Worm (Caenorhabditis elegans) whole organism, early embryonic: ENCODE data around the gene Y75B8A.7.

Experiments
- B0310.2 ChIP-seq: sonication (generic microtip); optimal IDR thresholded peaks from 2 replicates; lab custom pipeline; 2016; ENCODE audit warnings: mild to moderate bottlenecking, missing genetic modification characterization, missing compliant biosample characterization
- F13C5.2 ChIP-seq: sonication (generic microtip); optimal IDR thresholded peaks from 2 replicates; lab custom pipeline; 2017; ENCODE audit warnings: mild to moderate bottlenecking, missing genetic modification characterization, inconsistent platforms, missing compliant biosample characterization
- aly-1 ChIP-seq: sonication (generic microtip); optimal IDR thresholded peaks from 2 replicates; lab custom pipeline; 2016; ENCODE audit warnings: missing genetic modification characterization, missing compliant biosample characterization
- ama-1 ChIP-seq: fragments of 150-350 bp; optimal IDR thresholded peaks from 2 replicates; lab custom pipeline; 2014
- ceh-13 ChIP-seq: fragments of 200-800 bp; sonication (Bioruptor generic); optimal IDR thresholded peaks from 2 replicates; lab custom pipeline; 2018; ENCODE audit warnings: mild to moderate bottlenecking, missing genetic modification characterization, missing compliant biosample characterization
- ceh-36 ChIP-seq: sonication (generic microtip); optimal IDR thresholded peaks from 2 replicates; lab custom pipeline; 2016; ENCODE audit warnings: missing genetic modification characterization, inconsistent platforms, missing compliant biosample characterization
- ets-7 ChIP-seq: sonication (generic microtip); optimal IDR thresholded peaks from 2 replicates; lab custom pipeline; 2016; ENCODE audit warnings: missing genotype, missing genetic modification characterization, missing compliant biosample characterization
- flt-1 ChIP-seq: fragments of 200-800 bp; sonication (Bioruptor generic); IDR thresholded peaks from 2 replicates; pipeline ENCODE4 v1.3.6; 2022; ENCODE audit warnings: missing genetic modification characterization, missing compliant biosample characterization
- hmbx-1 ChIP-seq: sonication (generic microtip); optimal IDR thresholded peaks from 2 replicates; lab custom pipeline; 2016; ENCODE audit warnings: mild to moderate bottlenecking, missing genetic modification characterization, missing compliant biosample characterization
- hmg-4 ChIP-seq: fragments of 200-800 bp; sonication (Bioruptor generic); optimal IDR thresholded peaks from 2 replicates; lab custom pipeline; 2018; ENCODE audit warnings: mild to moderate bottlenecking, missing genetic modification characterization, missing compliant biosample characterization
- hnd-1 ChIP-seq: sonication (generic microtip); optimal IDR thresholded peaks from 2 replicates; lab custom pipeline; 2016; ENCODE audit warnings: missing genetic modification characterization, missing compliant biosample characterization
- pes-1 ChIP-seq: fragments of 200-800 bp; sonication (Bioruptor generic); IDR thresholded peaks from 2 replicates; pipeline ENCODE4 v1.3.6; 2022; ENCODE audit warnings: missing genetic modification reagents, missing genetic modification characterization, missing compliant biosample characterization
- scrt-1 ChIP-seq: fragments of 200-800 bp; sonication (Bioruptor generic); IDR thresholded peaks from 2 replicates; pipeline ENCODE4 v1.3.6; 2022; ENCODE audit warnings: missing genetic modification characterization, missing compliant biosample characterization
- sea-1 ChIP-seq: fragments of 200-800 bp; sonication (Bioruptor generic); conservative IDR thresholded peaks from 2 replicates; pipeline ENCODE4 v1.3.6; 2022; ENCODE audit warnings: missing genetic modification characterization, missing compliant biosample characterization
- tbx-11 ChIP-seq: fragments of 200-800 bp; sonication (Bioruptor generic); IDR thresholded peaks from 2 replicates; pipeline ENCODE4 v1.3.6; 2022; ENCODE audit warnings: missing genetic modification characterization, missing compliant biosample characterization
- tbx-37 ChIP-seq: fragments of 200-800 bp; sonication (Bioruptor generic); conservative IDR thresholded peaks from 2 replicates; pipeline ENCODE4 v1.3.6; 2022; ENCODE audit warnings: missing genetic modification reagents, missing genetic modification characterization, missing compliant biosample characterization
- tra-4 ChIP-seq: sonication (generic microtip); optimal IDR thresholded peaks from 2 replicates; lab custom pipeline; 2017; ENCODE audit warnings: missing genetic modification characterization, missing compliant biosample characterization

Gene Y75B8A.7

ce11 chrIII:12143792-12144191 is 8.9 kb upstream of the Y75B8A.7 start:
- TF ChIP-seq tra-4 (no peak), hmbx-1 (no peak), tbx-11 (no peak), ceh-36 (tag; lab: Kevin White, UChicago) (peak; percentile 60), B0310.2 (no peak), scrt-1 (no peak), aly-1 (tag; lab: Kevin White, UChicago) (no peak)

ce11 chrIII:12149958-12150357 is 2.7 kb upstream of the Y75B8A.7 start:
- no peak for TF ChIP-seq flt-1 (GFP tag; lab: Robert Waterston, UW)
- no peak for TF ChIP-seq ceh-13 (GFP tag; lab: Kevin White, UChicago)
- no peak for TF ChIP-seq hnd-1
- no peak for TF ChIP-seq tra-4
- TF ChIP-seq ceh-36 (tag; lab: Kevin White, UChicago) = no peak
- TF ChIP-seq aly-1 (tag; lab: Kevin White, UChicago) = peak; percentile 30
- TF ChIP-seq scrt-1 = no peak
- no peak for TF ChIP-seq hmg-4 (GFP tag; lab: Kevin White, UChicago)

ce11 chrIII:12151100-12151499 is 1.6 kb upstream of the Y75B8A.7 start:
- TF ChIP-seq ama-1 (lab: Kevin White, UChicago) (no peak), pes-1 (GFP tag; lab: Robert Waterston, UW) (no peak), tbx-11 (no peak), tra-4 (no peak), flt-1 (GFP tag; lab: Robert Waterston, UW) (no peak), hnd-1 (no peak)

- TF ChIP-seq tbx-11 (no peak), pes-1 (GFP tag; lab: Robert Waterston, UW) (no peak), F13C5.2 (tag; lab: Kevin White, UChicago) (peak; percentile 5)
These were observed 542 bp upstream of the Y75B8A.7 start for ce11 chrIII:12152157-12152556.

ce11 chrIII:12153514-12153913 is 815 bp downstream of the Y75B8A.7 start:
- TF ChIP-seq hnd-1 = no peak
- no peak for TF ChIP-seq tra-4
- no peak for TF ChIP-seq ets-7 (tag; lab: Kevin White, UChicago)
- TF ChIP-seq B0310.2 = no peak
- TF ChIP-seq ama-1 (lab: Kevin White, UChicago) = no peak
- TF ChIP-seq flt-1 (GFP tag; lab: Robert Waterston, UW) = no peak
- no peak for TF ChIP-seq tbx-37 (GFP tag; lab: Robert Waterston, UW)
- TF ChIP-seq F13C5.2 (tag; lab: Kevin White, UChicago) = no peak
- TF ChIP-seq ceh-36 (tag; lab: Kevin White, UChicago) = no peak
- no peak for TF ChIP-seq pes-1 (GFP tag; lab: Robert Waterston, UW)
- TF ChIP-seq ceh-13 (GFP tag; lab: Kevin White, UChicago) = no peak
- no peak for TF ChIP-seq hmg-4 (GFP tag; lab: Kevin White, UChicago)
- TF ChIP-seq aly-1 (tag; lab: Kevin White, UChicago) = no peak
- TF ChIP-seq hmbx-1 = no peak
- no peak for TF ChIP-seq scrt-1

- no peak for TF ChIP-seq hmbx-1
- no peak for TF ChIP-seq ceh-36 (tag; lab: Kevin White, UChicago)
- TF ChIP-seq tbx-37 (GFP tag; lab: Robert Waterston, UW) = no peak
- no peak for TF ChIP-seq scrt-1
- no peak for TF ChIP-seq ama-1 (lab: Kevin White, UChicago)
- no peak for TF ChIP-seq sea-1 (GFP tag; lab: Robert Waterston, UW)
- no peak for TF ChIP-seq tbx-11
- no peak for TF ChIP-seq hmg-4 (GFP tag; lab: Kevin White, UChicago)
- TF ChIP-seq aly-1 (tag; lab: Kevin White, UChicago) = no peak
- no peak for TF ChIP-seq pes-1 (GFP tag; lab: Robert Waterston, UW)
- no peak for TF ChIP-seq hnd-1
- TF ChIP-seq flt-1 (GFP tag; lab: Robert Waterston, UW) = no peak
- TF ChIP-seq B0310.2 = no peak
- no peak for TF ChIP-seq tra-4
- no peak for TF ChIP-seq ets-7 (tag; lab: Kevin White, UChicago)
- no peak for TF ChIP-seq ceh-13 (GFP tag; lab: Kevin White, UChicago)
- no peak for TF ChIP-seq F13C5.2 (tag; lab: Kevin White, UChicago)
These were observed 3.1 kb downstream of the Y75B8A.7 start for ce11 chrIII:12155759-12156158.

ce11 chrIII:12156582-12156981 is 3.9 kb downstream of the Y75B8A.7 start:
- TF ChIP-seq ceh-36 (tag; lab: Kevin White, UChicago) = no peak
- no peak for TF ChIP-seq ama-1 (lab: Kevin White, UChicago)
- no peak for TF ChIP-seq F13C5.2 (tag; lab: Kevin White, UChicago)
- no peak for TF ChIP-seq hnd-1
- TF ChIP-seq hmg-4 (GFP tag; lab: Kevin White, UChicago) = no peak
- no peak for TF ChIP-seq tra-4
- no peak for TF ChIP-seq scrt-1
- TF ChIP-seq ets-7 (tag; lab: Kevin White, UChicago) = no peak
- no peak for TF ChIP-seq aly-1 (tag; lab: Kevin White, UChicago)

- no peak for TF ChIP-seq tra-4
These were observed 4.9 kb downstream of the Y75B8A.7 start for ce11 chrIII:12157576-12157975.

- TF ChIP-seq scrt-1 (0 out of 2 replicates have a peak, but pooled peaks have one; percentile 26), pes-1 (GFP tag; lab: Robert Waterston, UW) (no peak)
These were observed 6.5 kb downstream of the Y75B8A.7 start for ce11 chrIII:12159208-12159607.
